Fruit fly (Drosophila melanogaster): ENCODE results near the gene CG5111.
A peak's percentile ranks its signal among the peaks of the same experiment; 100 is the strongest.

Gene CG5111

dm6 chr3R:25493294-25494187, 12.5 kb upstream of the CG5111 start (continued):
- TF ChIP-seq bsh (GFP tag; optimal IDR thresholded peaks at IDR 0.05) (peak in 1 of 2 experiments; percentile 53), Max (GFP tag; optimal IDR thresholded peaks at IDR 0.05) (peak; percentile 12), B-H2 (GFP tag; optimal IDR thresholded peaks at IDR 0.05) (no peak), pzg (GFP tag; optimal IDR thresholded peaks at IDR 0.05) (peak; percentile 30), CG4424 (GFP tag; optimal IDR thresholded peaks at IDR 0.05) (no peak), E2f2 (GFP tag; IDR thresholded peaks at IDR 0.05) (peak; percentile 95), CG4328 (GFP tag; optimal IDR thresholded peaks at IDR 0.05) (no peak), lola (GFP tag; optimal IDR thresholded peaks at IDR 0.05) (no peak), CG15514 (GFP tag; optimal IDR thresholded peaks at IDR 0.05) (peak; percentile 44), Xrp1 (GFP tag; IDR thresholded peaks at IDR 0.05) (0 out of 2 replicates have a peak, but pooled peaks have one; percentile 21), Nf-YC (tag; optimal IDR thresholded peaks at IDR 0.05) (peak; percentile 11), Abd-B (GFP tag; optimal IDR thresholded peaks at IDR 0.05) (no peak), croc (GFP tag; conservative IDR thresholded peaks at IDR 0.05) (no peak), Dp (GFP tag; optimal IDR thresholded peaks at IDR 0.05) (peak; percentile 91)

DNA sequence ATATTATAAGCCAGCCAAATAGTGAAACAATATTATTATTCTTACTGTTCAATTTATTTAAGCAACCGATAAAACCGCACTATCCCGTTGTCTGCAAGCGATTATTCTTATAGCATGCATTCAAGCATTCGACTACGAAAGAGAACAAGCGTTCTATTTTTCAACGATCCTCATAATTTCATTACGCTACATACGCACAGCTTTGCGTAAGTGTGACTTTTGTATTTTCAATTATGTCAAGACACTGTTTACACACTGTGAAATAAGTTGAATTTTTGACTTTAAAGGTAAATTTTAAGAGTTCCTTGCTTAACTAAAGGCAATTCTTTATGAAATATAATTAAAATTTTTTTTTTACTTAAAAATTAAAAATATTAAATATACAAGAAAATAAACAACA, 11.0 kb upstream of the CG5111 start, which contains the start of gene CG33494:
TSS of gene CG33494 (minus strand) at position 90 of the 400 bp plus-strand sequence.
- TF ChIP-seq Hr3 (GFP tag; optimal IDR thresholded peaks at IDR 0.05) (no peak), ranshi (GFP tag; IDR thresholded peaks at IDR 0.05) (no peak), Dfd (GFP tag; optimal IDR thresholded peaks at IDR 0.05) (peak in 1 of 2 experiments; percentile 57), stwl (tag; optimal IDR thresholded peaks at IDR 0.05) (peak; percentile 20), CG3065 (GFP tag; optimal IDR thresholded peaks at IDR 0.05) (no peak), CG1603 (tag; optimal IDR thresholded peaks at IDR 0.05) (peak; percentile 24), B-H1 (GFP tag; IDR thresholded peaks at IDR 0.05) (no peak), Camta (GFP tag; optimal IDR thresholded peaks at IDR 0.05) (no peak), Trl (optimal IDR thresholded peaks at IDR 0.05) (no peak), Trl (GFP tag; optimal IDR thresholded peaks at IDR 0.05) (no peak), CG6791 (GFP tag; IDR thresholded peaks at IDR 0.05; ENCODE audit: partially characterized antibody) (0 out of 3 replicates have a peak, but pooled peaks have one; percentile 24), CG13424 (tag; optimal IDR thresholded peaks at IDR 0.05) (no peak), CG17912 (GFP tag; optimal IDR thresholded peaks at IDR 0.05) (no peak), lov (optimal IDR thresholded peaks at IDR 0.05) (no peak), lov (GFP tag; IDR thresholded peaks at IDR 0.05) (no peak), CG3163 (GFP tag; optimal IDR thresholded peaks at IDR 0.05) (no peak), onecut (GFP tag; IDR thresholded peaks at IDR 0.05) (no peak), CG1024 (GFP tag; IDR thresholded peaks at IDR 0.05) (peak; percentile 83), gce (GFP tag; IDR thresholded peaks at IDR 0.05) (no peak), CG33213 (GFP tag; optimal IDR thresholded peaks at IDR 0.05) (no peak), inv (GFP tag; IDR thresholded peaks at IDR 0.05; ENCODE audit: partially characterized antibody) (no peak), CG15011 (GFP tag; optimal IDR thresholded peaks at IDR 0.05) (no peak), HLH4C (GFP tag; IDR thresholded peaks at IDR 0.05; ENCODE audit: partially characterized antibody) (no peak), en (GFP tag; optimal IDR thresholded peaks at IDR 0.05) (no peak), gcm (GFP tag; optimal IDR thresholded peaks at IDR 0.05) (no peak), Hand (GFP tag; optimal IDR thresholded peaks at IDR 0.05) (no peak), h (optimal IDR thresholded peaks at IDR 0.05) (no peak), CG3407 (GFP tag; optimal IDR thresholded peaks at IDR 0.05) (no peak), CG1647 (GFP tag; optimal IDR thresholded peaks at IDR 0.05) (no peak), Gsc (GFP tag; IDR thresholded peaks at IDR 0.05) (no peak), CG13123 (GFP tag; optimal IDR thresholded peaks at IDR 0.05) (no peak), Sry-δ (GFP tag; optimal IDR thresholded peaks at IDR 0.05) (no peak), dm (GFP tag; optimal IDR thresholded peaks at IDR 0.05) (no peak), CG30431 (GFP tag; optimal IDR thresholded peaks at IDR 0.05) (no peak), CG7357 (GFP tag; IDR thresholded peaks at IDR 0.05) (peak; percentile 79)

Data from whole organism, embryonic.